Worm (Caenorhabditis elegans) whole organism, early embryonic: Measurements from ENCODE around the gene rgs-11.

ENCODE experiments used
- B0310.2 ChIP-seq: sonication (generic microtip); optimal IDR thresholded peaks from 2 replicates; lab custom pipeline; 2016; ENCODE audit warnings: mild to moderate bottlenecking, missing genetic modification characterization, missing compliant biosample characterization
- aly-1 ChIP-seq: sonication (generic microtip); optimal IDR thresholded peaks from 2 replicates; lab custom pipeline; 2016; ENCODE audit warnings: missing genetic modification characterization, missing compliant biosample characterization
- ama-1 ChIP-seq: fragments of 150-350 bp; optimal IDR thresholded peaks from 2 replicates; lab custom pipeline; 2014
- ceh-13 ChIP-seq: fragments of 200-800 bp; sonication (Bioruptor generic); optimal IDR thresholded peaks from 2 replicates; lab custom pipeline; 2018; ENCODE audit warnings: mild to moderate bottlenecking, missing genetic modification characterization, missing compliant biosample characterization
- pes-1 ChIP-seq: fragments of 200-800 bp; sonication (Bioruptor generic); IDR thresholded peaks from 2 replicates; pipeline ENCODE4 v1.3.6; 2022; ENCODE audit warnings: missing genetic modification reagents, missing genetic modification characterization, missing compliant biosample characterization
- scrt-1 ChIP-seq: fragments of 200-800 bp; sonication (Bioruptor generic); IDR thresholded peaks from 2 replicates; pipeline ENCODE4 v1.3.6; 2022; ENCODE audit warnings: missing genetic modification characterization, missing compliant biosample characterization
- sea-1 ChIP-seq: fragments of 200-800 bp; sonication (Bioruptor generic); conservative IDR thresholded peaks from 2 replicates; pipeline ENCODE4 v1.3.6; 2022; ENCODE audit warnings: missing genetic modification characterization, missing compliant biosample characterization
- tbx-37 ChIP-seq: fragments of 200-800 bp; sonication (Bioruptor generic); conservative IDR thresholded peaks from 2 replicates; pipeline ENCODE4 v1.3.6; 2022; ENCODE audit warnings: missing genetic modification reagents, missing genetic modification characterization, missing compliant biosample characterization

DNA sequence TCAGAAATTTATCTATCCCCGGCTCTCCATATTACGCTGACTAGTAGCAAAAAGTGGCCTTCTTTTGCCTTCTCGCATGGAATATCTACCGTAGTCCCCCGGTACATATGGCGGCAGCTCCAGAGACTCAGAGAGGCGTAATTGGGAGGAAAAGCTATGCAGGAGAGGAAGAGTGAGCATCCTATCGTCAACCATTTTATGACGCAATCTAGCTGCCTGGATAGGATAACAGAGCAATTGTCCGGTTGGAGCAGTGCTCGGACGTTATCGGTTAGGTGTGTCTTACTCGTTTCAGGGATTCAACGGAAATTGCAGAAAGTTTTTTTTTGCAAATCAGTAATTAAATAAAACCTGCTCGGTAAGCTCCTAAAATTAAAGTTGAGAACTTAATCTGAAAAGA, 7.2 kb upstream of the rgs-11 start:
- no peak for TF ChIP-seq ama-1 (lab: Kevin White, UChicago)
- no peak for TF ChIP-seq sea-1 (GFP tag; lab: Robert Waterston, UW)
- TF ChIP-seq pes-1 (GFP tag; lab: Robert Waterston, UW): no peak
- TF ChIP-seq tbx-37 (GFP tag; lab: Robert Waterston, UW): no peak
- TF ChIP-seq scrt-1 (GFP tag; lab: Robert Waterston, UW): no peak
- TF ChIP-seq ceh-13 (GFP tag; lab: Kevin White, UChicago): no peak
- no peak for TF ChIP-seq B0310.2 (tag; lab: Kevin White, UChicago)
- no peak for TF ChIP-seq aly-1 (tag; lab: Kevin White, UChicago)
